Fruit fly (Drosophila melanogaster) whole organism, adult: ENCODE results near the gene Tim17b1.
A peak's percentile ranks its signal among the peaks of the same experiment; 100 is the strongest.

Experiments used
- CG1620 ChIP-seq: fragments of 200-800 bp; sonication (Bioruptor generic); optimal IDR thresholded peaks from 2 replicates; lab custom pipeline; 2016; ENCODE audit warnings: missing biosample characterization, missing genetic modification characterization
- CG33017 ChIP-seq: fragments of 200-800 bp; sonication (Bioruptor generic); optimal IDR thresholded peaks from 2 replicates; lab custom pipeline; 2018; ENCODE audit warnings: missing biosample characterization, mild to moderate bottlenecking, missing genetic modification characterization, moderate library complexity
- CG7045 ChIP-seq: fragments of 200-800 bp; sonication (Bioruptor generic); optimal IDR thresholded peaks from 2 replicates; lab custom pipeline; 2017; ENCODE audit warnings: missing biosample characterization, mild to moderate bottlenecking, missing genetic modification characterization
- Clk ChIP-seq: fragments of 200-800 bp; sonication (Bioruptor generic); optimal IDR thresholded peaks from 2 replicates; lab custom pipeline; 2017; ENCODE audit warnings: missing biosample characterization, missing genetic modification characterization
- Crg-1 ChIP-seq: fragments of 200-800 bp; sonication (Bioruptor generic); optimal IDR thresholded peaks from 2 replicates; lab custom pipeline; 2016; ENCODE audit warnings: missing biosample characterization, missing genetic modification characterization
- cnc ChIP-seq, 2 experiments: fragments of >200 bp; optimal IDR thresholded peaks; 2 replicates each; lab custom pipeline; 2017
- kay ChIP-seq: fragments of 200-800 bp; sonication (Bioruptor generic); peaks from one replicate; lab custom pipeline; 2016; ENCODE audit warnings: missing biosample characterization, missing genetic modification characterization, borderline replicate concordance
- tj ChIP-seq: fragments of 200-800 bp; sonication (Bioruptor generic); optimal IDR thresholded peaks from 3 replicates; lab custom pipeline; 2017; ENCODE audit warnings: missing biosample characterization, mild to moderate bottlenecking, missing genetic modification characterization, moderate library complexity

DNA sequence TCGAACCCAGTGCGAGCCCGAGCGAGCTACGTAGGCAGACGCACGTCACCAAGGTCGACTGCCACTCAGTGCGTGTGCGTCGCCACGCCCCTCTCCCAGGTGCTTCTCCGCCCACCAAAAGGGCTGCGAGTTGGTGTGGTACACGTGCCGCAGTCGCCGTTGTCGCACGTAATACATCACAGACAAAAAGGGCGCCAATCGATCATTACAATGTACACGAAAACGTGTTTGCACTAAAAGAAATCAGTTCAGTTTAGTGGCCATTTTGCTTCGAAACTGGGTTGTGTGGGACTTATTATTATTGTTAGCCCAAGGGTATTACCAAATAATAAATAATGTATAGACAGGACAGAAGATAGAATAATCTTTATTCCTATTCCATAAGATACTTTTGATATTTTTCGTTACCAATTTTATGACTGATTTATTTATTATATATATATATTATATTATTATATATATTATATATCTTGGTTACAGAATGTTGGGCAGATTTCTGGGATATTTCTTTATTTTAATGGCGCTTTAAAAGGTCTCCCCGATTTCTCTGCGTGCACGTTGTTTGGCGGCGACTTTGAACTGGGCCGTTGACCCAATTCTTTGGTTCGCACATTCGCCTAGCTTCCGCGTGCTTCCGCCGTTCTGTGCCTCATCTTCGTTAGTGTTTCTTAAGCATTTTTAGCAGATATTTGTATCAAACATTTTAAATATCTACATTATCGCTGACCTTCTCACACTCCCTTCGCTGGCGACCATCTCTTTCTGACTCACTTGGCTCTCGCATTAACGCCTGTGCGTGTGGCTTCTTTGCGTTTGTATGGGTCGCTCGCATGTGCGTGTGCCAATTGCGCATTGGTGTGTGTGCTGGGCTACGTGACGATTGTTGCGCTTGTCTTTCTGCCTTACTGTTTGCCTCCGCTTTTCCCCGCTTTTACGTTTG is 36.4 kb upstream of the Tim17b1 start:
- TF ChIP-seq CG7045 (GFP tag; lab: Kevin White, UChicago) (peak; percentile 12), CG1620 (no peak), CG33017 (tag; lab: Kevin White, UChicago) (no peak), kay (GFP tag; lab: Kevin White, UChicago) (peak; percentile 95), Clk (no peak), tj (GFP tag; lab: Kevin White, UChicago) (no peak), cnc (optimal IDR thresholded peaks at IDR 0.05; lab: Kevin White, UChicago) (no peak), Crg-1 (GFP tag; lab: Kevin White, UChicago) (no peak)
